Fruit fly (Drosophila melanogaster) S2 (cell line): ENCODE data around the gene isoQC.

Experiments
- CG8478 ChIP-seq: fragments of >200 bp; optimal IDR thresholded peaks from 2 replicates; lab custom pipeline; 2018
- CTCF ChIP-seq, 2 experiments: fragments of >200 bp; optimal IDR thresholded peaks; 2 replicates each; lab custom pipeline; 2018

- TF ChIP-seq CG8478 (lab: Kevin White, UChicago) (no peak), CTCF (optimal IDR thresholded peaks at IDR 0.05; lab: Kevin White, UChicago) (no peak)
These were observed 46.5 kb downstream of the isoQC start, which contains the start of the genes mTerf3 and CG5104 for dm6 chr3L:20520687-20521169.
